Fruit fly (Drosophila melanogaster) whole organism, adult: ENCODE results near the gene cDIP.

ENCODE experiments used
- CG12768 ChIP-seq: fragments of 200-800 bp; sonication (Bioruptor generic); optimal IDR thresholded peaks from 2 replicates; lab custom pipeline; 2017; ENCODE audit warnings: missing biosample characterization, missing genetic modification characterization, mild to moderate bottlenecking, moderate library complexity, missing genetic modification reagents
- CG14711 ChIP-seq: fragments of 200-800 bp; sonication (Bioruptor generic); optimal IDR thresholded peaks from 2 replicates; lab custom pipeline; 2018; ENCODE audit warnings: missing biosample characterization, mild to moderate bottlenecking, missing genetic modification characterization, moderate library complexity
- CG33017 ChIP-seq: fragments of 200-800 bp; sonication (Bioruptor generic); optimal IDR thresholded peaks from 2 replicates; lab custom pipeline; 2018; ENCODE audit warnings: missing biosample characterization, mild to moderate bottlenecking, missing genetic modification characterization, moderate library complexity
- CG5204 ChIP-seq: fragments of 200-800 bp; sonication (Bioruptor generic); optimal IDR thresholded peaks from 2 replicates; lab custom pipeline; 2016; ENCODE audit warnings: missing biosample characterization, missing genetic modification characterization
- Crg-1 ChIP-seq: fragments of 200-800 bp; sonication (Bioruptor generic); optimal IDR thresholded peaks from 2 replicates; lab custom pipeline; 2016; ENCODE audit warnings: missing biosample characterization, missing genetic modification characterization
- bab1 ChIP-seq: fragments of 200-800 bp; sonication (Bioruptor generic); optimal IDR thresholded peaks from 3 replicates; lab custom pipeline; 2019; ENCODE audit warnings: missing biosample characterization, mild to moderate bottlenecking, missing genetic modification characterization, moderate library complexity
- cic ChIP-seq: fragments of 200-800 bp; sonication (Bioruptor generic); optimal IDR thresholded peaks from 2 replicates; lab custom pipeline; 2017; ENCODE audit warnings: missing biosample characterization, mild to moderate bottlenecking, missing genetic modification characterization, moderate library complexity
- cnc ChIP-seq, 2 experiments: fragments of >200 bp; optimal IDR thresholded peaks; 2 replicates each; lab custom pipeline; 2017
- kay ChIP-seq: fragments of 200-800 bp; sonication (Bioruptor generic); peaks from one replicate; lab custom pipeline; 2016; ENCODE audit warnings: missing biosample characterization, missing genetic modification characterization, borderline replicate concordance
- tj ChIP-seq: fragments of 200-800 bp; sonication (Bioruptor generic); optimal IDR thresholded peaks from 3 replicates; lab custom pipeline; 2017; ENCODE audit warnings: missing biosample characterization, mild to moderate bottlenecking, missing genetic modification characterization, moderate library complexity
- toe ChIP-seq: fragments of 200-800 bp; sonication (Bioruptor generic); optimal IDR thresholded peaks from 2 replicates; lab custom pipeline; 2016; ENCODE audit warnings: missing biosample characterization, missing genetic modification characterization

DNA sequence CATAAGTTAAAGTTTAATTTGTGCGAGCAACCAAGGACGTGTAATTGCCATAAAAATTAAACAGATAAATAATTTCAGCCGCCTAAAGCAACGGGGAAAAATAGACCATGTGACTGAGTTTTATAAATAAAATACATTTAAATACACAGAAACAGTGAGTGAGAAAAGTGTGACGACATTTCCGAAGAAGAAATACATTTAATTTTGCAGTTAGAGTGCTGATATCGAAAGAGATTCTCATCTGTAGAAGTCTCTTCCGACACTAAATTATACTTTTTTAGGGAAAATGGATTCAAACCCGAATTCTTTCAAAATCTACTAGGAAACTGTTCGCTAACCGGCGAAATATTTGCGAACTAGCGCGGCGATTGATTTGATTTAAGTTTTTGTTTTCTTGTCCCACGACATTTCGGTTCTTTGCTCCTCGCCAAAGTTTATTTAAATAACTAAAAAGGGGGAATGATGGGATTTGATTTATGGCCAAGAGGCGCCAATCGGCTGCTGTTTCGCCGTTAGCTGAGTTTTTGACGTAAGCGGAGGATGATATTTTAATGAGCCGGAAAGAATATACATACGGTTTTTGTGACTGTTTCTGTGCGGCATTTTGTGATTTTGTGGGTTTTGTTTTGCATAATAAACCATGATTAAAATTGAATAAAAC, 28.8 kb upstream of the cDIP start:
- TF ChIP-seq toe (GFP tag; lab: Kevin White, UChicago) = no peak
- TF ChIP-seq tj (GFP tag; lab: Kevin White, UChicago) = no peak
- no peak for TF ChIP-seq CG14711 (tag; lab: Kevin White, UChicago)
- TF ChIP-seq CG5204 (GFP tag; lab: Kevin White, UChicago) = no peak
- TF ChIP-seq cnc (optimal IDR thresholded peaks at IDR 0.05; lab: Kevin White, UChicago) = no peak
- TF ChIP-seq Crg-1 (GFP tag; lab: Kevin White, UChicago) = no peak
- peak; percentile 33 for TF ChIP-seq kay (GFP tag; lab: Kevin White, UChicago)
- TF ChIP-seq bab1 (GFP tag; lab: Kevin White, UChicago) = no peak
- no peak for TF ChIP-seq CG12768
- TF ChIP-seq CG33017 (tag; lab: Kevin White, UChicago) = no peak
- TF ChIP-seq cic = no peak
